Fruit fly (Drosophila melanogaster) whole organism, pupa: ENCODE results near the gene CG34171.
A peak's percentile ranks its signal among the peaks of the same experiment; 100 is the strongest.

ENCODE experiments used
- CG10348 ChIP-seq: fragments of 200-800 bp; sonication (Bioruptor generic); IDR thresholded peaks from 2 replicates; pipeline ENCODE4 v1.3.6; 2022; ENCODE audit warnings: missing biosample characterization, missing genetic modification characterization
- CG12605 ChIP-seq: fragments of 200-800 bp; sonication (Bioruptor generic); IDR thresholded peaks from 2 replicates; pipeline ENCODE4 v1.3.6; 2022; ENCODE audit warnings: missing biosample characterization, missing genetic modification characterization
- CG13204 ChIP-seq: fragments of 200-800 bp; sonication (Bioruptor generic); optimal IDR thresholded peaks from 2 replicates; lab custom pipeline; 2018; ENCODE audit warnings: missing biosample characterization, mild to moderate bottlenecking, missing genetic modification characterization, moderate library complexity
- CG14655 ChIP-seq: fragments of 200-800 bp; sonication (Bioruptor generic); optimal IDR thresholded peaks from 3 replicates; lab custom pipeline; 2017; ENCODE audit warnings: mild to moderate bottlenecking, missing biosample characterization, missing genetic modification reagents, missing genetic modification characterization
- CG15710 ChIP-seq: fragments of 200-800 bp; sonication (Bioruptor generic); optimal IDR thresholded peaks from 2 replicates; lab custom pipeline; 2018; ENCODE audit warnings: missing biosample characterization, mild to moderate bottlenecking, missing genetic modification characterization, moderate library complexity
- CG17806 ChIP-seq: fragments of 200-800 bp; sonication (Bioruptor generic); optimal IDR thresholded peaks from 2 replicates; lab custom pipeline; 2018; ENCODE audit warnings: missing biosample characterization, mild to moderate bottlenecking, missing genetic modification characterization, moderate library complexity
- CG32121 ChIP-seq: fragments of 200-800 bp; sonication (Bioruptor generic); IDR thresholded peaks from 2 replicates; pipeline ENCODE4 v1.3.6; 2022; ENCODE audit warnings: missing biosample characterization, missing genetic modification characterization
- CG34367 ChIP-seq: fragments of 200-800 bp; sonication (Bioruptor generic); optimal IDR thresholded peaks from 2 replicates; lab custom pipeline; 2018; ENCODE audit warnings: missing biosample characterization, mild to moderate bottlenecking, missing genetic modification characterization
- CG4496 ChIP-seq: fragments of 200-800 bp; sonication (Bioruptor generic); IDR thresholded peaks from 3 replicates; pipeline ENCODE4 v1.3.6; 2022; ENCODE audit warnings: missing biosample characterization, missing genetic modification characterization
- CG8159 ChIP-seq: fragments of 200-800 bp; sonication (Bioruptor generic); optimal IDR thresholded peaks from 3 replicates; lab custom pipeline; 2018; ENCODE audit warnings: missing biosample characterization, mild to moderate bottlenecking, missing genetic modification characterization, moderate library complexity
- CG8301 ChIP-seq: fragments of 200-800 bp; sonication (Bioruptor generic); optimal IDR thresholded peaks from 2 replicates; lab custom pipeline; 2018; ENCODE audit warnings: missing biosample characterization, mild to moderate bottlenecking, missing genetic modification characterization
- CG9948 ChIP-seq: fragments of 200-800 bp; sonication (Bioruptor generic); optimal IDR thresholded peaks from 2 replicates; lab custom pipeline; 2018; ENCODE audit warnings: missing biosample characterization, mild to moderate bottlenecking, missing genetic modification characterization, moderate library complexity
- D1 ChIP-seq: fragments of 200-800 bp; sonication (Bioruptor generic); optimal IDR thresholded peaks from 2 replicates; lab custom pipeline; 2018; ENCODE audit warnings: missing biosample characterization, mild to moderate bottlenecking, missing genetic modification characterization, moderate library complexity
- EcR ChIP-seq: fragments of 200-800 bp; sonication (Bioruptor generic); optimal IDR thresholded peaks from 3 replicates; lab custom pipeline; 2019; ENCODE audit warnings: missing biosample characterization, missing genetic modification characterization, mild to moderate bottlenecking, moderate library complexity, missing genetic modification reagents
- Ets98B ChIP-seq: fragments of 200-800 bp; sonication (Bioruptor generic); IDR thresholded peaks from 2 replicates; pipeline ENCODE4 v1.3.6; 2022; ENCODE audit warnings: missing biosample characterization, missing genetic modification characterization
- Pif1A ChIP-seq: fragments of 200-800 bp; sonication (Bioruptor generic); optimal IDR thresholded peaks from 3 replicates; lab custom pipeline; 2016; ENCODE audit warnings: missing biosample characterization, missing genetic modification characterization
- Pif1B ChIP-seq: fragments of 200-800 bp; sonication (Bioruptor generic); optimal IDR thresholded peaks from 3 replicates; lab custom pipeline; 2016; ENCODE audit warnings: missing biosample characterization, missing genetic modification characterization
- Snoo ChIP-seq: fragments of 200-800 bp; sonication (Bioruptor generic); optimal IDR thresholded peaks from 3 replicates; lab custom pipeline; 2017; ENCODE audit warnings: missing biosample characterization, mild to moderate bottlenecking, missing genetic modification characterization, inconsistent platforms
- fd96Ca ChIP-seq: fragments of 200-800 bp; sonication (Bioruptor generic); IDR thresholded peaks from 3 replicates; pipeline ENCODE4 v1.3.6; 2022; ENCODE audit warnings: missing biosample characterization, missing genetic modification characterization
- gl ChIP-seq: fragments of 200-800 bp; sonication (Bioruptor generic); optimal IDR thresholded peaks from 2 replicates; lab custom pipeline; 2018; ENCODE audit warnings: missing biosample characterization, mild to moderate bottlenecking, missing genetic modification characterization
- rn ChIP-seq: fragments of 200-800 bp; sonication (Bioruptor generic); IDR thresholded peaks from 2 replicates; pipeline ENCODE4 v1.3.6; 2022; ENCODE audit warnings: missing biosample characterization, missing genetic modification characterization

Gene CG34171

DNA sequence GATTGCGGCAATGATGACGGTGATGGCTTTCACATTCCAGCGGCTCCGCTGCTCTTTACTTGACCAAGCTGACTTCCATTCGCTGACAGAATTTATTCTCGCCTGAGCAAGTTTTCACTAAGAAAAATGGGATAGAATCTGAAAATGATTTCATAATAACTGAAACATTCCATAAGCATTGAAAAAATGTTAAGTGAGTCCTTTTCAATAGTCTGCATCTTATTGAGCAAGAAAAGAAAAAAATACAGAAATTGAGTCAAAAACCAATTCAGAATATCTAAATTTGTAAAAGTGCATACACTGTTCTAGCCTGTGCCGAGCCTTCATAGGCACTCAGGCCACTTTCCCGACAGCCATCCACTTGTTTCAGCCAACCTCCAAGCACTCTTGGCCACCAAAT lies 29.8 kb upstream of the CG34171 start:
- TF ChIP-seq CG17806 (tag; lab: Kevin White, UChicago) (peak; percentile 58), D1 (tag; lab: Kevin White, UChicago) (no peak), CG8301 (tag; lab: Kevin White, UChicago) (peak; percentile 91), CG15710 (peak; percentile 37), CG32121 (GFP tag; lab: Robert Waterston, UW) (0 out of 2 replicates have a peak, but pooled peaks have one; percentile 27), gl (tag; lab: Kevin White, UChicago) (no peak), Ets98B (GFP tag; lab: Robert Waterston, UW) (peak; percentile 58; the same call in 1 of the 2 replicates), Pif1B (peak; percentile 49), CG9948 (tag; lab: Kevin White, UChicago) (peak; percentile 58), CG13204 (no peak), CG14655 (GFP tag; lab: Kevin White, UChicago) (peak; percentile 90), fd96Ca (GFP tag; lab: Robert Waterston, UW) (no peak), CG12605 (0 out of 2 replicates have a peak, but pooled peaks have one; percentile 42), CG8159 (peak; percentile 40), CG34367 (tag; lab: Kevin White, UChicago) (peak; percentile 25), CG4496 (GFP tag; lab: Robert Waterston, UW) (peak; percentile 78; the same call in 2 of the 3 replicates), Snoo (tag; lab: Kevin White, UChicago) (no peak), CG10348 (GFP tag; lab: Robert Waterston, UW) (0 out of 2 replicates have a peak, but pooled peaks have one; percentile 11), rn (no peak), Pif1A (GFP tag; lab: Kevin White, UChicago) (peak; percentile 52), EcR (GFP tag; lab: Kevin White, UChicago) (no peak)

DNA sequence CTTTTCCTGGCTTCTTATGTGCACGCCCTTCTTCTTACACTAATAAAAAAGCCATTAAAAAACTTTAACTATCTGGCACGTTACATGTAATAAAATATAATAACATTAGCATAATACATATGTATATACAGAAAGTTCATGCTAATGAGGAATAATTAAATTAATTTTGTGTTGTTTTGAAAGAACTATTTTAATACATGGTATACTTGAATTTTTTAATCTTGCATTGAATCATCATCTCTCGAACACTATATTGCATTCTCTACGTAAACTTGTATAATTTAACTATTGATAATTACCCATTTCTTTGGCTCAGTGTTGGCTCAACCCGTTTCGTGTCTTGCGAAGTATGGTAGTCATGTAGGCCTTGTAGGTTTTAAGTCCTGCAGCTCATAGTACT lies 25.6 kb upstream of the CG34171 start:
- TF ChIP-seq Snoo (tag; lab: Kevin White, UChicago) (peak; percentile 52), CG13204 (no peak), D1 (tag; lab: Kevin White, UChicago) (peak; percentile 40), Pif1A (GFP tag; lab: Kevin White, UChicago) (peak; percentile 59), CG17806 (tag; lab: Kevin White, UChicago) (peak; percentile 80), CG32121 (GFP tag; lab: Robert Waterston, UW) (no peak), CG34367 (tag; lab: Kevin White, UChicago) (peak; percentile 71), CG4496 (GFP tag; lab: Robert Waterston, UW) (no peak), EcR (GFP tag; lab: Kevin White, UChicago) (no peak), CG12605 (no peak), CG15710 (peak; percentile 79), fd96Ca (GFP tag; lab: Robert Waterston, UW) (no peak), gl (tag; lab: Kevin White, UChicago) (peak; percentile 37), CG8159 (peak; percentile 88), CG8301 (tag; lab: Kevin White, UChicago) (peak; percentile 67), Pif1B (peak; percentile 67), CG14655 (GFP tag; lab: Kevin White, UChicago) (peak; percentile 79), CG9948 (tag; lab: Kevin White, UChicago) (peak; percentile 83)

DNA sequence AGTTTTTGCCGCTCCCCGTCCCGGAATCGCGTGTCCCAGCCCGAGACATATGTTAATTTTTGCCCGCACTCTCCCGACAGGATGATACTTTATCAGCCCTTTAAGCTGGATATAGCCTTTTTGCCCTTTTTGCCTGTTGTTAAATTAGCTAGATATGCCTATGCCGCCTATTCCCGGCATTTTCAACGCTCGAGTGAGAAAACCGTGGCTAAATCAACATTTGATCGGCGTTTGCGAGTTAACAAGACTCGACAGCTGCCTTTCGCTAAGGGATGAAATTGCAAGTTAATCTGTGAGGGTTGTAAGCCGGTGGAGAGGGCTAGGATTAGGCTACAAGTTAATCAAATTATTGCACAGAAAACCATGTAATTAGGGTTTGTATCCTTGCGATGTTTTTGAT lies 22.8 kb upstream of the CG34171 start:
- TF ChIP-seq CG13204 (no peak), CG17806 (tag; lab: Kevin White, UChicago) (no peak), fd96Ca (GFP tag; lab: Robert Waterston, UW) (no peak)

DNA sequence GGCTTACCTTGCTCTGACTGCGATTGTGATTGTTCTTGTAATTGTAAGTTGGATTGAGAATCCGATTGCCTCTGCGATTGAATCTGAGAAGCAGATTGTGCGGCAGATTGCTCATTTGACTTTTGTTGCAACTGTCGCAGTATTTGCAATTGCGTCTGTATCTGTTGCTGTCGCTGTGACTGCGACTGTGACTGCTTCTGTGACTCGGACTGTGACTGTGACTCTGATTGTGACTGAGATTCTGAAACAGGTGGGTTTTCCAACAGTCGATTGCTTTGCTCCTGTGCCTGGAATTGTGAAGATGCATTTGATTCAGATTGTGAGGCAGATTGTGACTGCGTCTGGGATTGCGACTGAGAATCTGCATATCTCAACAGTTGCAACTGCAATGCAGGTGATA lies 20.4 kb upstream of the CG34171 start:
- no peak for TF ChIP-seq Pif1A (GFP tag; lab: Kevin White, UChicago)
- no peak for TF ChIP-seq rn
- no peak for TF ChIP-seq CG9948 (tag; lab: Kevin White, UChicago)
- no peak for TF ChIP-seq CG13204
- no peak for TF ChIP-seq D1 (tag; lab: Kevin White, UChicago)
- no peak for TF ChIP-seq fd96Ca (GFP tag; lab: Robert Waterston, UW)
- no peak for TF ChIP-seq CG14655 (GFP tag; lab: Kevin White, UChicago)
- TF ChIP-seq Pif1B = no peak
- TF ChIP-seq CG17806 (tag; lab: Kevin White, UChicago) = no peak
- no peak for TF ChIP-seq Snoo (tag; lab: Kevin White, UChicago)
- TF ChIP-seq CG10348 (GFP tag; lab: Robert Waterston, UW) = no peak
- no peak for TF ChIP-seq EcR (GFP tag; lab: Kevin White, UChicago)
- no peak for TF ChIP-seq CG8159
- no peak for TF ChIP-seq CG32121 (GFP tag; lab: Robert Waterston, UW)
- TF ChIP-seq CG12605 = no peak
- no peak for TF ChIP-seq Ets98B (GFP tag; lab: Robert Waterston, UW)

DNA sequence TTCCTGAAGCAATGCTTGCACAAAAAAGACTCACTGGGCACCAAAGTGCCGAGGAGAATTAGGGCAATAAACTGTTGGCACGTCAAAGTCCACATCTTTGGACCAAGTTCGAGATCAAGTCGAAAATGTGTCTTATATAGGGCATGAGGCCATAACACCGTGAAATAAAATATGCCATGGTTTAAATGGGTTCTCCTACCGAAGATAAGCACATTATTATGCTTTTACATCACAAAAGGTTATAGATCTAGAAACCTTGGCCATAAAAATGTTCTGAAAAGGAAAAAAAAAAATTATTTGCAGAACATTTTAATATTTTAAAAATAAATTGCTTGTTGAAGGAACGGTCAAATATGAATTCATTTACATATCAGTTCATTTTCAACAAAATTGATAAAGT lies 19.5 kb upstream of the CG34171 start, which contains the start of gene Acp36DE:
Gene Acp36DE, minus strand, starts transcription at position 101 of the 400 bp plus-strand sequence.
- TF ChIP-seq CG8159 (no peak), CG14655 (GFP tag; lab: Kevin White, UChicago) (no peak), EcR (GFP tag; lab: Kevin White, UChicago) (no peak), CG15710 (no peak), Pif1A (GFP tag; lab: Kevin White, UChicago) (no peak)

DNA sequence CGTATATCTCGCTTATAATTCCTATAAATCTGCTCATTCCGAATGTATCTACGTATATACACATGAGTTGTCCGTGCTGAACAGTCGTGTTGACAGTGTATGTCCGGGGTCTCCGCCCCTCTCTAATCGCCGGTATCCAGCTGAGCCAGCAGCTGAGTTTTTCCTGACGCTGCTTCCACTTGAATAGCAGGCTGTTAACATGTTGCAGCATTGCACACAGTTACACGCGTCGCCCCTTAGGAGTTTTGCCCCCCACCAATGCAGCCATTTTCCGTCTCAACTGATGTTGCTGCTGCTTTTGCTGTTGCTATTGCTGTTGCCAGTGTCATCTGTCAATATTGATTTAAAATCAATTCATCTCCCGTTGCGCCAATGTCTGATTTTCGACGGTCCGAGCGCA lies 17.2 kb upstream of the CG34171 start:
- TF ChIP-seq CG15710 = no peak
- TF ChIP-seq CG12605 = no peak
- no peak for TF ChIP-seq gl (tag; lab: Kevin White, UChicago)
- TF ChIP-seq CG8301 (tag; lab: Kevin White, UChicago) = no peak
- TF ChIP-seq Snoo (tag; lab: Kevin White, UChicago) = no peak
- no peak for TF ChIP-seq CG13204
- no peak for TF ChIP-seq Pif1B
- TF ChIP-seq fd96Ca (GFP tag; lab: Robert Waterston, UW) = no peak
- no peak for TF ChIP-seq D1 (tag; lab: Kevin White, UChicago)
- no peak for TF ChIP-seq Pif1A (GFP tag; lab: Kevin White, UChicago)
- TF ChIP-seq Ets98B (GFP tag; lab: Robert Waterston, UW) = no peak
- TF ChIP-seq rn = no peak
- no peak for TF ChIP-seq CG4496 (GFP tag; lab: Robert Waterston, UW)
- TF ChIP-seq CG17806 (tag; lab: Kevin White, UChicago) = no peak
- TF ChIP-seq CG34367 (tag; lab: Kevin White, UChicago) = no peak
- no peak for TF ChIP-seq CG14655 (GFP tag; lab: Kevin White, UChicago)
- no peak for TF ChIP-seq CG10348 (GFP tag; lab: Robert Waterston, UW)
- no peak for TF ChIP-seq EcR (GFP tag; lab: Kevin White, UChicago)
